Fruit fly (Drosophila melanogaster) whole organism, embryonic: ENCODE measurements around the gene CG9107.
A peak's percentile ranks its signal among the peaks of the same experiment; 100 is the strongest.

Source experiments
- BEAF-32 ChIP-seq: fragments of 200-800 bp; sonication (Bioruptor generic); optimal IDR thresholded peaks from 3 replicates; lab custom pipeline; 2017; ENCODE audit warnings: missing biosample characterization, missing genetic modification characterization, mild to moderate bottlenecking, moderate library complexity, missing genetic modification reagents
- CG10366 ChIP-seq: fragments of 200-800 bp; sonication (Bioruptor generic); IDR thresholded peaks from 2 replicates; pipeline ENCODE4 v1.3.6; 2022; ENCODE audit warnings: missing biosample characterization, missing genetic modification characterization
- CG10959 ChIP-seq: fragments of 200-800 bp; sonication (Bioruptor generic); IDR thresholded peaks from 2 replicates; pipeline ENCODE4 v1.3.6; 2022; ENCODE audit warnings: missing biosample characterization, missing genetic modification characterization
- CG17186 ChIP-seq: fragments of 200-800 bp; sonication (Bioruptor generic); optimal IDR thresholded peaks from 3 replicates; lab custom pipeline; 2017; ENCODE audit warnings: missing biosample characterization, missing genetic modification reagents, missing genetic modification characterization
- CG3065 ChIP-seq: fragments of 200-800 bp; sonication (Bioruptor generic); optimal IDR thresholded peaks from 2 replicates; lab custom pipeline; 2016; ENCODE audit warnings: missing biosample characterization, missing genetic modification characterization
- CG3838 ChIP-seq: fragments of 200-800 bp; sonication (Bioruptor generic); optimal IDR thresholded peaks from 3 replicates; lab custom pipeline; 2016; ENCODE audit warnings: missing biosample characterization, missing genetic modification characterization
- CG6689 ChIP-seq: fragments of 200-800 bp; sonication (Bioruptor generic); IDR thresholded peaks from 2 replicates; pipeline ENCODE4 v1.3.6; 2022; ENCODE audit warnings: missing biosample characterization, missing genetic modification characterization
- CG6791 ChIP-seq: fragments of 200-800 bp; sonication (Bioruptor generic); IDR thresholded peaks from 3 replicates; pipeline ENCODE4 v1.3.6; 2022; ENCODE audit warnings: missing biosample characterization, missing genetic modification characterization; ENCODE audit not compliant: partially characterized antibody
- CG7963 ChIP-seq: fragments of 200-800 bp; sonication (Bioruptor generic); IDR thresholded peaks from 3 replicates; pipeline ENCODE4 v1.3.6; 2022; ENCODE audit warnings: missing biosample characterization, missing genetic modification characterization; ENCODE audit not compliant: partially characterized antibody
- CG8924 ChIP-seq: fragments of 200-800 bp; optimal IDR thresholded peaks from 3 replicates; lab custom pipeline; 2019; ENCODE audit warnings: missing biosample characterization, mild to moderate bottlenecking, missing genetic modification characterization, moderate library complexity
- CrebB ChIP-seq: fragments of 200-800 bp; sonication (Bioruptor generic); optimal IDR thresholded peaks from 3 replicates; lab custom pipeline; 2018; ENCODE audit warnings: missing biosample characterization, mild to moderate bottlenecking, missing genetic modification characterization
- D ChIP-seq, 2 experiments: fragments of 200-800 bp in 1 of 2; fragments of >200 bp in 1 of 2; sonication (Bioruptor generic) in 1 of 2; optimal IDR thresholded peaks; 2 replicates in 1 of 2; 3 replicates in 1 of 2; lab custom pipeline; 2017; ENCODE audit warnings: mild to moderate bottlenecking in 1 of 2, missing biosample characterization in 1 of 2, missing genetic modification characterization in 1 of 2, missing genetic modification reagents in 1 of 2
- Dbx ChIP-seq: fragments of 200-800 bp; sonication (Bioruptor generic); IDR thresholded peaks from 3 replicates; pipeline ENCODE4 v1.3.6; 2022; ENCODE audit warnings: missing biosample characterization, missing genetic modification characterization
- HHEX ChIP-seq: fragments of 200-800 bp; sonication (Bioruptor generic); optimal IDR thresholded peaks from 3 replicates; lab custom pipeline; 2017; ENCODE audit warnings: missing biosample characterization, mild to moderate bottlenecking, missing genetic modification characterization, missing genetic modification reagents
- HLH3B ChIP-seq: fragments of 200-800 bp; sonication (Bioruptor generic); IDR thresholded peaks from 2 replicates; pipeline ENCODE4 v1.3.6; 2022; ENCODE audit warnings: missing biosample characterization, missing genetic modification characterization
- HLH4C ChIP-seq: fragments of 200-800 bp; sonication (Bioruptor generic); IDR thresholded peaks from 3 replicates; pipeline ENCODE4 v1.3.6; 2022; ENCODE audit warnings: missing biosample characterization, missing genetic modification characterization; ENCODE audit not compliant: partially characterized antibody
- Poxn ChIP-seq: fragments of 200-800 bp; sonication (Bioruptor generic); IDR thresholded peaks from 2 replicates; pipeline ENCODE4 v1.3.6; 2022; ENCODE audit warnings: missing biosample characterization, missing genetic modification characterization
- Sox100B ChIP-seq: fragments of 200-800 bp; sonication (Bioruptor generic); optimal IDR thresholded peaks from 3 replicates; lab custom pipeline; 2018; ENCODE audit warnings: missing biosample characterization, mild to moderate bottlenecking, missing genetic modification characterization
- Vsx1 ChIP-seq: fragments of 200-800 bp; sonication (Bioruptor generic); optimal IDR thresholded peaks from 2 replicates; lab custom pipeline; 2017; ENCODE audit warnings: missing biosample characterization, mild to moderate bottlenecking, missing genetic modification characterization, missing genetic modification reagents
- al ChIP-seq: fragments of 200-800 bp; sonication (Bioruptor generic); IDR thresholded peaks from 2 replicates; pipeline ENCODE4 v1.3.6; 2022; ENCODE audit warnings: missing biosample characterization, missing genetic modification characterization
- amos ChIP-seq: fragments of 200-800 bp; sonication (Bioruptor generic); IDR thresholded peaks from 2 replicates; pipeline ENCODE4 v1.3.6; 2022; ENCODE audit warnings: missing biosample characterization, missing genetic modification characterization; ENCODE audit not compliant: partially characterized antibody
- crp ChIP-seq, 2 experiments: fragments of 200-800 bp; sonication (Bioruptor generic); optimal IDR thresholded peaks; 2 replicates in 1 of 2; 3 replicates in 1 of 2; lab custom pipeline; 2017; ENCODE audit warnings: missing biosample characterization in 2 of 2, missing genetic modification characterization in 2 of 2, mild to moderate bottlenecking in 1 of 2, moderate library complexity in 1 of 2
- dati ChIP-seq: fragments of 200-800 bp; sonication (Bioruptor generic); IDR thresholded peaks from 2 replicates; pipeline ENCODE4 v1.3.6; 2022; ENCODE audit warnings: missing biosample characterization, missing genetic modification characterization
- eve ChIP-seq, 2 experiments: fragments of >200 bp; optimal IDR thresholded peaks; 2 replicates each; lab custom pipeline; 2017; ENCODE audit warnings: missing biosample characterization in 2 of 2, missing genetic modification characterization in 2 of 2
- fd3F ChIP-seq: fragments of 200-800 bp; sonication (Bioruptor generic); optimal IDR thresholded peaks from 2 replicates; lab custom pipeline; 2018; ENCODE audit warnings: missing biosample characterization, mild to moderate bottlenecking, missing genetic modification characterization, moderate library complexity
- her ChIP-seq: fragments of 200-800 bp; sonication (Bioruptor generic); optimal IDR thresholded peaks from 2 replicates; lab custom pipeline; 2016; ENCODE audit warnings: missing biosample characterization, missing genetic modification characterization
- lbe ChIP-seq: fragments of 200-800 bp; sonication (Bioruptor generic); optimal IDR thresholded peaks from 2 replicates; lab custom pipeline; 2016; ENCODE audit warnings: missing biosample characterization, mild to moderate bottlenecking, missing genetic modification characterization
- lola ChIP-seq, 3 experiments: fragments of >200 bp in 2 of 3; fragments of 200-800 bp in 1 of 3; sonication (Bioruptor generic) in 1 of 3; optimal IDR thresholded peaks; 2 replicates each; lab custom pipeline; 2017 to 2019; ENCODE audit warnings: missing biosample characterization in 3 of 3, missing genetic modification characterization in 3 of 3, mild to moderate bottlenecking in 1 of 3, moderate library complexity in 1 of 3
- maf-S ChIP-seq: fragments of 200-800 bp; sonication (Bioruptor generic); optimal IDR thresholded peaks from 2 replicates; lab custom pipeline; 2016; ENCODE audit warnings: missing biosample characterization, missing genetic modification characterization
- nom ChIP-seq: fragments of 200-800 bp; sonication (Bioruptor generic); optimal IDR thresholded peaks from 2 replicates; lab custom pipeline; 2017; ENCODE audit warnings: missing biosample characterization, missing genetic modification characterization, mild to moderate bottlenecking, moderate library complexity, missing genetic modification reagents
- pum ChIP-seq: fragments of 200-800 bp; sonication (Bioruptor generic); optimal IDR thresholded peaks from 2 replicates; lab custom pipeline; 2016; ENCODE audit warnings: missing biosample characterization, missing genetic modification characterization
- row ChIP-seq: fragments of 200-800 bp; sonication (Bioruptor generic); IDR thresholded peaks from 3 replicates; pipeline ENCODE4 v1.3.6; 2022; ENCODE audit warnings: missing biosample characterization, missing genetic modification characterization
- schlank ChIP-seq: fragments of 200-800 bp; sonication (Bioruptor generic); optimal IDR thresholded peaks from 2 replicates; lab custom pipeline; 2018; ENCODE audit warnings: missing biosample characterization, mild to moderate bottlenecking, missing genetic modification characterization
- slbo ChIP-seq: fragments of 200-800 bp; sonication (Bioruptor generic); IDR thresholded peaks from 2 replicates; pipeline ENCODE4 v1.3.6; 2022; ENCODE audit warnings: missing biosample characterization, missing genetic modification characterization
- sna ChIP-seq: fragments of 200-800 bp; sonication (Bioruptor generic); IDR thresholded peaks from 2 replicates; pipeline ENCODE4 v1.3.6; 2022; ENCODE audit warnings: missing biosample characterization, missing genetic modification characterization; ENCODE audit not compliant: partially characterized antibody
- sob ChIP-seq: fragments of 200-800 bp; sonication (Bioruptor generic); IDR thresholded peaks from 2 replicates; pipeline ENCODE4 v1.3.6; 2022; ENCODE audit warnings: missing biosample characterization, missing genetic modification characterization
- unpg ChIP-seq: fragments of 200-800 bp; sonication (Bioruptor generic); optimal IDR thresholded peaks from 3 replicates; lab custom pipeline; 2018; ENCODE audit warnings: missing biosample characterization, mild to moderate bottlenecking, missing genetic modification characterization, moderate library complexity
- vnd ChIP-seq: fragments of 200-800 bp; sonication (Bioruptor generic); IDR thresholded peaks from 3 replicates; pipeline ENCODE4 v1.3.6; 2022; ENCODE audit warnings: missing biosample characterization, missing genetic modification characterization; ENCODE audit not compliant: partially characterized antibody

Gene CG9107

dm6 chr2L:5997609-5998229 lies 26.6 kb downstream of the CG9107 start (continued):
- TF ChIP-seq schlank (tag; lab: Kevin White, UChicago) (peak; percentile 59), CG3065 (no peak), her (no peak), HLH3B (GFP tag; lab: Robert Waterston, UW) (no peak; the same call in 1 of the 2 replicates), CG3838 (no peak), al (GFP tag; lab: Robert Waterston, UW) (no peak), fd3F (GFP tag; lab: Kevin White, UChicago) (no peak), lbe (GFP tag; lab: Kevin White, UChicago) (no peak), Sox100B (peak; percentile 75), CrebB (tag; lab: Kevin White, UChicago) (peak; percentile 48), CG10959 (no peak), dati (no peak), CG10366 (GFP tag; lab: Robert Waterston, UW) (no peak), Vsx1 (GFP tag; lab: Kevin White, UChicago) (peak; percentile 18), unpg (GFP tag; lab: Kevin White, UChicago) (peak; percentile 51), slbo (no peak), CG8924 (tag; lab: Kevin White, UChicago) (peak; percentile 43), HHEX (GFP tag; lab: Kevin White, UChicago) (peak; percentile 77), BEAF-32 (GFP tag; lab: Kevin White, UChicago) (no peak), D (optimal IDR thresholded peaks at IDR 0.05; lab: Kevin White, UChicago) (no peak), D (GFP tag; optimal IDR thresholded peaks at IDR 0.05; lab: Kevin White, UChicago) (peak; percentile 52), CG17186 (GFP tag; lab: Kevin White, UChicago) (no peak), vnd (no peak), Dbx (peak; percentile 32; the same call in 1 of the 3 replicates), sna (GFP tag; lab: Robert Waterston, UW) (no peak), Poxn (GFP tag; lab: Robert Waterston, UW) (no peak), CG6689 (peak; percentile 27), CG6791 (GFP tag; lab: Robert Waterston, UW) (no peak), amos (GFP tag; lab: Robert Waterston, UW) (no peak), lola (GFP tag; optimal IDR thresholded peaks at IDR 0.05; lab: Kevin White, UChicago) (peak in 1 of 3 experiments; percentile 44), pum (GFP tag; lab: Kevin White, UChicago) (no peak), crp (GFP tag; optimal IDR thresholded peaks at IDR 0.05; lab: Kevin White, UChicago) (peak in 1 of 2 experiments; percentile 32), HLH4C (GFP tag; lab: Robert Waterston, UW) (no peak), row (no peak), maf-S (GFP tag; lab: Kevin White, UChicago) (no peak), eve (GFP tag; optimal IDR thresholded peaks at IDR 0.05; lab: Kevin White, UChicago) (no peak)

dm6 chr2L:5990447-5990846 lies 33.9 kb downstream of the CG9107 start:
- TF ChIP-seq sob (GFP tag; lab: Robert Waterston, UW) (no peak), nom (peak; percentile 58), CG7963 (GFP tag; lab: Robert Waterston, UW) (0 out of 3 replicates have a peak, but pooled peaks have one; percentile 31)
